Worm (Caenorhabditis elegans) whole organism, mixed stage, embryonic: Measurements from ENCODE around the gene W02H5.19.

Experiments
- ceh-83 ChIP-seq: fragments of 200-800 bp; sonication (Bioruptor generic); optimal IDR thresholded peaks from 2 replicates; lab custom pipeline; 2018; ENCODE audit warnings: mild to moderate bottlenecking, missing genetic modification characterization, missing compliant biosample characterization
- ces-1 ChIP-seq: fragments of 150-350 bp; optimal IDR thresholded peaks from 2 replicates; lab custom pipeline; 2014; ENCODE audit warnings: missing biosample characterization, missing genetic modification reagents, missing genetic modification characterization
- hlh-1 ChIP-seq: fragments of 150-350 bp; optimal IDR thresholded peaks from 2 replicates; lab custom pipeline; 2014; ENCODE audit warnings: missing biosample characterization, missing genetic modification reagents, missing genetic modification characterization
- lsy-2 ChIP-seq: fragments of 150-350 bp; optimal IDR thresholded peaks from 2 replicates; lab custom pipeline; 2014; ENCODE audit warnings: missing biosample characterization, missing genetic modification characterization
- nhr-2 ChIP-seq: fragments of 150-350 bp; optimal IDR thresholded peaks from 2 replicates; lab custom pipeline; 2014; ENCODE audit warnings: missing biosample characterization, missing genetic modification characterization
- nhr-237 ChIP-seq: fragments of 150-350 bp; optimal IDR thresholded peaks from 2 replicates; lab custom pipeline; 2014; ENCODE audit warnings: missing biosample characterization, missing genetic modification characterization
- nhr-28 ChIP-seq: fragments of 150-350 bp; optimal IDR thresholded peaks from 2 replicates; lab custom pipeline; 2014; ENCODE audit warnings: missing biosample characterization, missing genetic modification characterization
- nhr-76 ChIP-seq: sonication (generic microtip); optimal IDR thresholded peaks from 2 replicates; lab custom pipeline; 2017; ENCODE audit warnings: missing biosample characterization, missing genetic modification characterization
- pha-4 ChIP-seq: fragments of 150-350 bp; optimal IDR thresholded peaks from 2 replicates; lab custom pipeline; 2018; ENCODE audit warnings: missing biosample characterization, missing genetic modification reagents, missing genetic modification characterization
- sem-2 ChIP-seq: fragments of 200-800 bp; sonication (Bioruptor generic); optimal IDR thresholded peaks from 2 replicates; lab custom pipeline; 2018; ENCODE audit warnings: mild to moderate bottlenecking, missing genetic modification characterization, missing compliant biosample characterization
- snpc-4 ChIP-seq: fragments of 150-350 bp; optimal IDR thresholded peaks from 2 replicates; lab custom pipeline; 2014; ENCODE audit warnings: missing biosample characterization, missing genetic modification characterization
- sptf-1 ChIP-seq: sonication (generic microtip); optimal IDR thresholded peaks from 2 replicates; lab custom pipeline; 2017; ENCODE audit warnings: mild to moderate bottlenecking, missing genetic modification characterization, moderate library complexity, missing compliant biosample characterization
- ztf-11 ChIP-seq: fragments of 150-350 bp; optimal IDR thresholded peaks from 2 replicates; lab custom pipeline; 2014; ENCODE audit warnings: missing biosample characterization, missing genetic modification characterization

ce11 chrV:2608352-2608751 lies 30.3 kb upstream of the W02H5.19 start, which contains the start of gene acr-17:
- TF ChIP-seq ceh-83 (GFP tag; lab: Kevin White, UChicago) (no peak), nhr-28 (no peak), ztf-11 (tag; lab: Kevin White, UChicago) (no peak), ces-1 (GFP tag; lab: Kevin White, UChicago) (no peak), nhr-237 (tag; lab: Kevin White, UChicago) (no peak), sem-2 (GFP tag; lab: Kevin White, UChicago) (no peak), pha-4 (tag; lab: Kevin White, UChicago) (no peak), nhr-2 (tag; lab: Kevin White, UChicago) (no peak), snpc-4 (tag; lab: Kevin White, UChicago) (no peak), lsy-2 (tag; lab: Kevin White, UChicago) (no peak), sptf-1 (tag; lab: Kevin White, UChicago) (no peak), hlh-1 (tag; lab: Kevin White, UChicago) (no peak), nhr-76 (tag; lab: Kevin White, UChicago) (no peak)
